Worm (Caenorhabditis elegans): Measurements from ENCODE around the gene lipl-7.
A peak's percentile ranks its signal among the peaks of the same experiment; 100 is the strongest.

lipl-7 gene

ce11 chrIV:10252350-10252792, 10.7 kb upstream of the lipl-7 start (continued):
- TF ChIP-seq ceh-82 (tag; optimal IDR thresholded peaks at IDR 0.05) (no peak), ztf-1 (GFP tag; conservative IDR thresholded peaks at IDR 0.05) (no peak), nhr-129 (tag; optimal IDR thresholded peaks at IDR 0.05) (peak; percentile 96), ZK546.5 (tag; optimal IDR thresholded peaks at IDR 0.05) (no peak), Y55F3AM.14 (GFP tag; optimal IDR thresholded peaks at IDR 0.05) (peak; percentile 52), nhr-21 (tag; optimal IDR thresholded peaks at IDR 0.05) (peak; percentile 83), zag-1 (tag; optimal IDR thresholded peaks at IDR 0.05) (peak; percentile 87), elt-1 (tag; optimal IDR thresholded peaks at IDR 0.05) (no peak), nhr-23 (tag; optimal IDR thresholded peaks at IDR 0.05) (no peak), lsy-2 (tag; optimal IDR thresholded peaks at IDR 0.05) (peak; percentile 65 to 92), R02D3.7 (tag; optimal IDR thresholded peaks at IDR 0.05) (no peak), nhr-77 (tag; optimal IDR thresholded peaks at IDR 0.05) (no peak), nhr-10 (tag; optimal IDR thresholded peaks at IDR 0.05) (peak; percentile 12), aly-2 (tag; optimal IDR thresholded peaks at IDR 0.05) (no peak), sma-3 (GFP tag; optimal IDR thresholded peaks at IDR 0.05) (peak; percentile 87), egl-27 (tag; optimal IDR thresholded peaks at IDR 0.05) (peak; percentile 89), nhr-25 (tag; optimal IDR thresholded peaks at IDR 0.05) (peak; percentile 7), lin-11 (tag; optimal IDR thresholded peaks at IDR 0.05) (no peak), mbf-1 (tag; optimal IDR thresholded peaks at IDR 0.05) (no peak), unc-39 (tag; optimal IDR thresholded peaks at IDR 0.05) (no peak), elt-3 (tag; optimal IDR thresholded peaks at IDR 0.05) (no peak), ztf-4 (tag; optimal IDR thresholded peaks at IDR 0.05) (peak; percentile 69), snpc-4 (tag; optimal IDR thresholded peaks at IDR 0.05) (peak; percentile 32)

ce11 chrIV:10251764-10252163, 10.1 kb upstream of the lipl-7 start:
- TF ChIP-seq nhr-23 (tag; optimal IDR thresholded peaks at IDR 0.05) (no peak), nhr-11 (tag; optimal IDR thresholded peaks at IDR 0.05) (no peak), unc-62 (GFP tag; optimal IDR thresholded peaks at IDR 0.05) (no peak), fos-1 (tag; optimal IDR thresholded peaks at IDR 0.05) (no peak), gmeb-1 (tag; optimal IDR thresholded peaks at IDR 0.05) (no peak), aly-2 (tag; optimal IDR thresholded peaks at IDR 0.05) (no peak), R02D3.7 (tag; optimal IDR thresholded peaks at IDR 0.05) (no peak), alr-1 (tag; optimal IDR thresholded peaks at IDR 0.05) (no peak), snpc-4 (tag; optimal IDR thresholded peaks at IDR 0.05) (no peak)

- TF ChIP-seq mdl-1 (tag; optimal IDR thresholded peaks at IDR 0.05), result no peak
- no peak for TF ChIP-seq sem-4 (tag; optimal IDR thresholded peaks at IDR 0.05)
- no peak for TF ChIP-seq C34F6.9 (tag; optimal IDR thresholded peaks at IDR 0.05)
- TF ChIP-seq lin-13 (GFP tag; optimal IDR thresholded peaks at IDR 0.05), result no peak
- TF ChIP-seq crh-2 (tag; optimal IDR thresholded peaks at IDR 0.05), result peak; percentile 24
- TF ChIP-seq sma-9 (GFP tag; optimal IDR thresholded peaks at IDR 0.05), result peak; percentile 30
- no peak for TF ChIP-seq sma-9 (tag; optimal IDR thresholded peaks at IDR 0.05)
- TF ChIP-seq peb-1 (tag; optimal IDR thresholded peaks at IDR 0.05), result no peak
- TF ChIP-seq egl-27 (tag; optimal IDR thresholded peaks at IDR 0.05), result no peak
- TF ChIP-seq nhr-21 (tag; optimal IDR thresholded peaks at IDR 0.05), result peak; percentile 8
Measured at ce11 chrIV:10251261-10251660, 9.6 kb upstream of the lipl-7 start.

ce11 chrIV:10250577-10251075, 9.0 kb upstream of the lipl-7 start, which contains the start of gene daf-14:
Gene daf-14 (plus strand): TSS chrIV:10250627.
- no peak for TF ChIP-seq egl-27 (tag; optimal IDR thresholded peaks at IDR 0.05)
- peak; percentile 21 for TF ChIP-seq gmeb-1 (tag; optimal IDR thresholded peaks at IDR 0.05)
- no peak for TF ChIP-seq aly-2 (tag; optimal IDR thresholded peaks at IDR 0.05)
- no peak for TF ChIP-seq unc-62 (GFP tag; optimal IDR thresholded peaks at IDR 0.05)
- TF ChIP-seq sma-9 (GFP tag; optimal IDR thresholded peaks at IDR 0.05), result peak; percentile 81
- no peak for TF ChIP-seq sma-9 (tag; optimal IDR thresholded peaks at IDR 0.05)
- peak; percentile 60 for TF ChIP-seq crh-2 (tag; optimal IDR thresholded peaks at IDR 0.05)
- TF ChIP-seq sma-3 (GFP tag; optimal IDR thresholded peaks at IDR 0.05), result peak; percentile 61

Data from whole organism, L2 larva.